Fruit fly (Drosophila melanogaster) whole organism, adult: ENCODE data around the gene Mst85C.

Source experiments
- CG14711 ChIP-seq: fragments of 200-800 bp; sonication (Bioruptor generic); optimal IDR thresholded peaks from 2 replicates; lab custom pipeline; 2018; ENCODE audit warnings: missing biosample characterization, mild to moderate bottlenecking, missing genetic modification characterization, moderate library complexity
- CG33017 ChIP-seq: fragments of 200-800 bp; sonication (Bioruptor generic); optimal IDR thresholded peaks from 2 replicates; lab custom pipeline; 2018; ENCODE audit warnings: missing biosample characterization, mild to moderate bottlenecking, missing genetic modification characterization, moderate library complexity
- CG5204 ChIP-seq: fragments of 200-800 bp; sonication (Bioruptor generic); optimal IDR thresholded peaks from 2 replicates; lab custom pipeline; 2016; ENCODE audit warnings: missing biosample characterization, missing genetic modification characterization
- Clk ChIP-seq: fragments of 200-800 bp; sonication (Bioruptor generic); optimal IDR thresholded peaks from 2 replicates; lab custom pipeline; 2017; ENCODE audit warnings: missing biosample characterization, missing genetic modification characterization
- Hr96 ChIP-seq: fragments of 200-800 bp; sonication (Bioruptor generic); optimal IDR thresholded peaks from 2 replicates; lab custom pipeline; 2016; ENCODE audit warnings: missing biosample characterization, missing genetic modification characterization
- Mnt ChIP-seq: fragments of 200-800 bp; sonication (Bioruptor generic); optimal IDR thresholded peaks from 2 replicates; lab custom pipeline; 2016; ENCODE audit warnings: missing biosample characterization, mild to moderate bottlenecking, missing genetic modification characterization
- bab1 ChIP-seq: fragments of 200-800 bp; sonication (Bioruptor generic); optimal IDR thresholded peaks from 3 replicates; lab custom pipeline; 2019; ENCODE audit warnings: missing biosample characterization, mild to moderate bottlenecking, missing genetic modification characterization, moderate library complexity
- kay ChIP-seq: fragments of 200-800 bp; sonication (Bioruptor generic); peaks from one replicate; lab custom pipeline; 2016; ENCODE audit warnings: missing biosample characterization, missing genetic modification characterization, borderline replicate concordance

dm6 chr3R:9030006-9030749 is 18.3 kb upstream of the Mst85C start:
- TF ChIP-seq Clk (no peak), bab1 (GFP tag; lab: Kevin White, UChicago) (no peak), CG33017 (tag; lab: Kevin White, UChicago) (no peak), kay (GFP tag; lab: Kevin White, UChicago) (no peak), Hr96 (GFP tag; lab: Kevin White, UChicago) (no peak), CG5204 (GFP tag; lab: Kevin White, UChicago) (no peak), Mnt (GFP tag; lab: Kevin White, UChicago) (no peak), CG14711 (tag; lab: Kevin White, UChicago) (no peak)
